Fruit fly (Drosophila melanogaster) whole organism, embryonic: ENCODE data around the gene CG5568.

Experiments used
- C15 ChIP-seq: fragments of 200-800 bp; sonication (Bioruptor generic); IDR thresholded peaks from 3 replicates; pipeline ENCODE4 v1.3.6; 2022; ENCODE audit warnings: missing biosample characterization, missing genetic modification characterization
- CG10543 ChIP-seq: fragments of 200-800 bp; sonication (Bioruptor generic); optimal IDR thresholded peaks from 3 replicates; lab custom pipeline; 2017; ENCODE audit warnings: missing biosample characterization, mild to moderate bottlenecking, missing genetic modification characterization, moderate library complexity
- CG13424 ChIP-seq: fragments of 200-800 bp; sonication (Bioruptor generic); optimal IDR thresholded peaks from 2 replicates; lab custom pipeline; 2019; ENCODE audit warnings: missing biosample characterization, mild to moderate bottlenecking, missing genetic modification characterization, moderate library complexity
- CG15269 ChIP-seq: fragments of 200-800 bp; sonication (Bioruptor generic); optimal IDR thresholded peaks from 2 replicates; lab custom pipeline; 2018; ENCODE audit warnings: missing biosample characterization, mild to moderate bottlenecking, missing genetic modification characterization, moderate library complexity
- CG15479 ChIP-seq: fragments of 200-800 bp; sonication (Bioruptor generic); optimal IDR thresholded peaks from 3 replicates; lab custom pipeline; 2019; ENCODE audit warnings: missing biosample characterization, mild to moderate bottlenecking, missing genetic modification characterization, moderate library complexity
- CG17328 ChIP-seq: fragments of 200-800 bp; sonication (Bioruptor generic); IDR thresholded peaks from 2 replicates; pipeline ENCODE4 v1.3.6; 2022; ENCODE audit warnings: missing biosample characterization, missing genetic modification characterization
- CG17912 ChIP-seq: fragments of 200-800 bp; sonication (Bioruptor generic); optimal IDR thresholded peaks from 2 replicates; lab custom pipeline; 2018; ENCODE audit warnings: missing biosample characterization, mild to moderate bottlenecking, missing genetic modification characterization
- CG2889 ChIP-seq: fragments of 200-800 bp; sonication (Bioruptor generic); IDR thresholded peaks from 3 replicates; pipeline ENCODE4 v1.3.6; 2022; ENCODE audit warnings: missing biosample characterization, missing genetic modification characterization
- CG30020 ChIP-seq: fragments of 200-800 bp; optimal IDR thresholded peaks from 2 replicates; lab custom pipeline; 2019; ENCODE audit warnings: missing biosample characterization, mild to moderate bottlenecking, missing genetic modification characterization, moderate library complexity
- CG32532 ChIP-seq: fragments of 200-800 bp; sonication (Bioruptor generic); IDR thresholded peaks from 2 replicates; pipeline ENCODE4 v1.3.6; 2022; ENCODE audit warnings: missing biosample characterization, missing genetic modification characterization
- CG3726 ChIP-seq: fragments of 200-800 bp; sonication (Bioruptor generic); IDR thresholded peaks from 3 replicates; pipeline ENCODE4, ENCODE4 v1.3.6; 2022; ENCODE audit warnings: missing biosample characterization, missing genetic modification characterization
- CG4854 ChIP-seq: fragments of 200-800 bp; sonication (Bioruptor generic); optimal IDR thresholded peaks from 2 replicates; lab custom pipeline; 2016; ENCODE audit warnings: missing biosample characterization, missing genetic modification characterization, inconsistent platforms
- CG6813 ChIP-seq: fragments of 200-800 bp; sonication (Bioruptor generic); optimal IDR thresholded peaks from 2 replicates; lab custom pipeline; 2017; ENCODE audit warnings: missing biosample characterization, missing genetic modification characterization, mild to moderate bottlenecking, moderate library complexity, missing genetic modification reagents
- CG8478 ChIP-seq: fragments of >200 bp; optimal IDR thresholded peaks from 2 replicates; lab custom pipeline; 2018
- CG9215 ChIP-seq: fragments of 200-800 bp; sonication (Bioruptor generic); IDR thresholded peaks from 2 replicates; pipeline ENCODE4 v1.3.6; 2022; ENCODE audit warnings: missing biosample characterization, missing genetic modification characterization
- CG9797 ChIP-seq: fragments of 200-800 bp; sonication (Bioruptor generic); optimal IDR thresholded peaks from 3 replicates; lab custom pipeline; 2018; ENCODE audit warnings: missing biosample characterization, mild to moderate bottlenecking, missing genetic modification characterization
- CTCF ChIP-seq: fragments of 200-800 bp; sonication (Bioruptor generic); optimal IDR thresholded peaks from 2 replicates; lab custom pipeline; 2017; ENCODE audit warnings: missing biosample characterization, mild to moderate bottlenecking, missing genetic modification characterization, moderate library complexity
- CoRest ChIP-seq: fragments of 200-800 bp; sonication (Bioruptor generic); optimal IDR thresholded peaks from 3 replicates; lab custom pipeline; 2018; ENCODE audit warnings: missing biosample characterization, mild to moderate bottlenecking, missing genetic modification characterization, moderate library complexity
- D ChIP-seq, 2 experiments: fragments of 200-800 bp in 1 of 2; fragments of >200 bp in 1 of 2; sonication (Bioruptor generic) in 1 of 2; optimal IDR thresholded peaks; 2 replicates in 1 of 2; 3 replicates in 1 of 2; lab custom pipeline; 2017; ENCODE audit warnings: mild to moderate bottlenecking in 1 of 2, missing biosample characterization in 1 of 2, missing genetic modification characterization in 1 of 2, missing genetic modification reagents in 1 of 2
- E2f1 ChIP-seq: fragments of 200-800 bp; sonication (Bioruptor generic); IDR thresholded peaks from 2 replicates; pipeline ENCODE4 v1.3.6; 2022; ENCODE audit warnings: missing biosample characterization, missing genetic modification characterization
- E2f2 ChIP-seq: fragments of 200-800 bp; sonication (Bioruptor generic); IDR thresholded peaks from 2 replicates; pipeline ENCODE4 v1.3.6; 2022; ENCODE audit warnings: missing biosample characterization, missing genetic modification characterization
- ERR ChIP-seq: fragments of 200-800 bp; sonication (Bioruptor generic); optimal IDR thresholded peaks from 2 replicates; lab custom pipeline; 2016; ENCODE audit warnings: missing biosample characterization, missing genetic modification characterization
- Fer2 ChIP-seq: fragments of 200-800 bp; sonication (Bioruptor generic); optimal IDR thresholded peaks from 2 replicates; lab custom pipeline; 2018; ENCODE audit warnings: missing biosample characterization, mild to moderate bottlenecking, missing genetic modification characterization, moderate library complexity
- HLH3B ChIP-seq: fragments of 200-800 bp; sonication (Bioruptor generic); IDR thresholded peaks from 2 replicates; pipeline ENCODE4 v1.3.6; 2022; ENCODE audit warnings: missing biosample characterization, missing genetic modification characterization
- HmgD ChIP-seq: fragments of 200-800 bp; sonication (Bioruptor generic); optimal IDR thresholded peaks from 3 replicates; lab custom pipeline; 2016; ENCODE audit warnings: missing biosample characterization, missing genetic modification characterization
- Hr78 ChIP-seq, 2 experiments: fragments of 200-800 bp in 1 of 2; fragments of >200 bp in 1 of 2; sonication (Bioruptor generic) in 1 of 2; optimal IDR thresholded peaks; 2 replicates each; lab custom pipeline; 2017 to 2019; ENCODE audit warnings: missing biosample characterization in 2 of 2, missing genetic modification characterization in 2 of 2, mild to moderate bottlenecking in 1 of 2, moderate library complexity in 1 of 2
- MTF-1 ChIP-seq: fragments of 200-800 bp; sonication (Bioruptor generic); optimal IDR thresholded peaks from 2 replicates; lab custom pipeline; 2018; ENCODE audit warnings: missing biosample characterization, mild to moderate bottlenecking, missing genetic modification characterization, borderline replicate concordance
- NK7.1 ChIP-seq: fragments of 200-800 bp; sonication (Bioruptor generic); optimal IDR thresholded peaks from 3 replicates; lab custom pipeline; 2016; ENCODE audit warnings: missing biosample characterization, missing genetic modification characterization
- Oaz ChIP-seq: fragments of 200-800 bp; sonication (Bioruptor generic); IDR thresholded peaks from 2 replicates; pipeline ENCODE4 v1.3.6; 2022; ENCODE audit warnings: missing biosample characterization, missing genetic modification characterization
- Oli ChIP-seq: fragments of 200-800 bp; sonication (Bioruptor generic); optimal IDR thresholded peaks from 2 replicates; lab custom pipeline; 2018; ENCODE audit warnings: missing biosample characterization, mild to moderate bottlenecking, missing genetic modification characterization, moderate library complexity
- Poxn ChIP-seq: fragments of 200-800 bp; sonication (Bioruptor generic); IDR thresholded peaks from 2 replicates; pipeline ENCODE4 v1.3.6; 2022; ENCODE audit warnings: missing biosample characterization, missing genetic modification characterization
- Scr ChIP-seq: fragments of 200-800 bp; sonication (Bioruptor generic); IDR thresholded peaks from 2 replicates; pipeline ENCODE4 v1.3.6; 2022; ENCODE audit warnings: missing biosample characterization, missing genetic modification characterization; ENCODE audit not compliant: partially characterized antibody
- Sin3A ChIP-seq: fragments of >200 bp; optimal IDR thresholded peaks from 2 replicates; lab custom pipeline; 2018
- chif ChIP-seq, 2 experiments: fragments of 200-800 bp; sonication (Bioruptor generic); optimal IDR thresholded peaks; 3 replicates each; lab custom pipeline; 2016; ENCODE audit warnings: missing biosample characterization in 2 of 2, missing genetic modification characterization in 2 of 2
- emc ChIP-seq: fragments of 200-800 bp; sonication (Bioruptor generic); optimal IDR thresholded peaks from 2 replicates; lab custom pipeline; 2016; ENCODE audit warnings: missing biosample characterization, missing genetic modification characterization
- eyg ChIP-seq: fragments of 200-800 bp; sonication (Bioruptor generic); optimal IDR thresholded peaks from 3 replicates; lab custom pipeline; 2016; ENCODE audit warnings: missing biosample characterization, missing genetic modification characterization
- fu2 ChIP-seq: fragments of 200-800 bp; sonication (Bioruptor generic); optimal IDR thresholded peaks from 2 replicates; lab custom pipeline; 2016; ENCODE audit warnings: missing biosample characterization, missing genetic modification characterization
- grau ChIP-seq: fragments of 200-800 bp; optimal IDR thresholded peaks from 3 replicates; lab custom pipeline; 2019; ENCODE audit warnings: missing biosample characterization, mild to moderate bottlenecking, missing genetic modification characterization, moderate library complexity
- her ChIP-seq: fragments of 200-800 bp; sonication (Bioruptor generic); optimal IDR thresholded peaks from 2 replicates; lab custom pipeline; 2016; ENCODE audit warnings: missing biosample characterization, missing genetic modification characterization
- jumu ChIP-seq: fragments of 200-800 bp; sonication (Bioruptor generic); optimal IDR thresholded peaks from 3 replicates; lab custom pipeline; 2016; ENCODE audit warnings: missing biosample characterization, missing genetic modification characterization
- nau ChIP-seq: fragments of 200-800 bp; sonication (Bioruptor generic); optimal IDR thresholded peaks from 3 replicates; lab custom pipeline; 2017; ENCODE audit warnings: missing biosample characterization, mild to moderate bottlenecking, missing genetic modification characterization, missing genetic modification reagents
- onecut ChIP-seq: fragments of 200-800 bp; sonication (Bioruptor generic); IDR thresholded peaks from 2 replicates; pipeline ENCODE4 v1.3.6; 2022; ENCODE audit warnings: missing biosample characterization, missing genetic modification characterization
- pita ChIP-seq: fragments of 200-800 bp; sonication (Bioruptor generic); optimal IDR thresholded peaks from 2 replicates; lab custom pipeline; 2017; ENCODE audit warnings: missing biosample characterization, mild to moderate bottlenecking, missing genetic modification characterization
- pros ChIP-seq: fragments of 200-800 bp; sonication (Bioruptor generic); optimal IDR thresholded peaks from 3 replicates; lab custom pipeline; 2019; ENCODE audit warnings: missing biosample characterization, mild to moderate bottlenecking, missing genetic modification characterization, moderate library complexity
- sob ChIP-seq: fragments of 200-800 bp; sonication (Bioruptor generic); IDR thresholded peaks from 2 replicates; pipeline ENCODE4 v1.3.6; 2022; ENCODE audit warnings: missing biosample characterization, missing genetic modification characterization
- stc ChIP-seq: fragments of 200-800 bp; sonication (Bioruptor generic); IDR thresholded peaks from 2 replicates; pipeline ENCODE4 v1.3.6; 2022; ENCODE audit warnings: missing biosample characterization, missing genetic modification characterization
- toy ChIP-seq: fragments of 200-800 bp; sonication (Bioruptor generic); IDR thresholded peaks from 2 replicates; pipeline ENCODE4 v1.3.6; 2022; ENCODE audit warnings: missing biosample characterization, missing genetic modification characterization
- unc-4 ChIP-seq: fragments of 200-800 bp; sonication (Bioruptor generic); IDR thresholded peaks from 2 replicates; pipeline ENCODE4 v1.3.6; 2022; ENCODE audit warnings: missing biosample characterization, missing genetic modification characterization; ENCODE audit not compliant: partially characterized antibody
- wdn ChIP-seq: fragments of 200-800 bp; sonication (Bioruptor generic); IDR thresholded peaks from 2 replicates; pipeline ENCODE4 v1.3.6; 2022; ENCODE audit warnings: missing biosample characterization, missing genetic modification characterization
- zfh2 ChIP-seq: fragments of 200-800 bp; sonication (Bioruptor generic); optimal IDR thresholded peaks from 2 replicates; lab custom pipeline; 2016; ENCODE audit warnings: missing biosample characterization, missing genetic modification characterization

Gene CG5568

DNA sequence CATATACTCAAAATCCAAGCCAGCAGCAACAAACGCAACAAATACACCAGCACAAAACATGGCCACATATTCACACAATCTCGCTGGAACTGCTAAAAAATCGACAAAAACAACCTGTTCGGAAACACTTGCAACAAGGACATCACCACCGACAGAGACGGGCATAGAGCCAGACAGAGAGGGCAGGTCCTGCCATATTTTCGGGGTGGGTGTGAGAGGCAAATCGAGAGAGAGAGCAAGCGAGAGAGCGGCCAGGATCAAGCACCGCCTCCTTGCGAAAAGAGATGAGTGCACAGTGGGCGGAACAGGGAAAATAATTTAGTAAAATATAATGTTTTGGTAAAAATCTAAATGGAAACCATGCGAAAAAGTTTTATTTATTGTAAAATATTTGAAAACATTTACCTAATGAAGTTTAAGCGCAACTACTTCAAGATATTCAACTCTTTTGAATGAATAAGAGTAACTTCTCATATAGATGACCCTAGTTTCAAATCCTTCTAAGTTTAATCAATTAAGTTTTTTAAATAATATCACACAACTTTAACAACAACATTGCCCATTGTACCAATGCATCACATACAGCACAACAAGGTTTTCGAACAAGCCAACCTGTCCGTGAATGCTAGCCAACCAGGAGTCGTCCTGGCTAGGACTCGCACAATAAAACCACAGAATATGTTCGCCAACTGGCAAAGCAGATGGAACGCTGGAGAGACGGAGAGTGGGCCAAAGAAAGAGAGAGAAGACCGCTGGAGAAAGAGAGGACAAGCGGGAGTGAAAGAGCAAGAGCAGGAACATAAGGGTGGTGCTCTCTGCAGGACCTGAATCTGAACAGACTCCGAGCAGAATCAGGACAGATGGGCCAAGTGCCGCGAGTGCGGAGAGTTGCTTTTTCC is 10.3 kb downstream of the CG5568 start:
- no peak for TF ChIP-seq C15 (GFP tag; lab: Robert Waterston, UW)
- TF ChIP-seq CG10543 (GFP tag; lab: Kevin White, UChicago), result no peak
- TF ChIP-seq unc-4 (GFP tag; lab: Robert Waterston, UW), result no peak
- no peak for TF ChIP-seq Fer2 (tag; lab: Kevin White, UChicago)
- TF ChIP-seq Oaz (GFP tag; lab: Robert Waterston, UW), result peak; percentile 42; the same call in 1 of the 2 replicates
- TF ChIP-seq E2f2, result peak; percentile 53; the same call in 1 of the 2 replicates
- peak; percentile 75 for TF ChIP-seq CG17328
- no peak for TF ChIP-seq CG3726 (GFP tag; lab: Robert Waterston, UW)
- no peak for TF ChIP-seq NK7.1 (GFP tag; lab: Kevin White, UChicago)
- no peak for TF ChIP-seq Scr (GFP tag; lab: Robert Waterston, UW)
- no peak for TF ChIP-seq ERR (GFP tag; lab: Kevin White, UChicago)
- peak; percentile 71 for TF ChIP-seq Oli (tag; lab: Kevin White, UChicago)
- no peak for TF ChIP-seq her (GFP tag; lab: Kevin White, UChicago)
- TF ChIP-seq CG15479 (GFP tag; lab: Kevin White, UChicago), result no peak
- no peak for TF ChIP-seq grau
- peak; percentile 71 for TF ChIP-seq CG13424 (tag; lab: Kevin White, UChicago)
- TF ChIP-seq Poxn (GFP tag; lab: Robert Waterston, UW), result no peak
- no peak for TF ChIP-seq CTCF
- TF ChIP-seq stc (GFP tag; lab: Robert Waterston, UW), result no peak
- TF ChIP-seq E2f1 (GFP tag; lab: Robert Waterston, UW), result no peak
- no peak for TF ChIP-seq CG9215 (GFP tag; lab: Robert Waterston, UW)
- no peak for TF ChIP-seq HmgD (GFP tag; lab: Kevin White, UChicago)
- TF ChIP-seq CG30020, result no peak
- TF ChIP-seq CG6813, result no peak
- peak; percentile 47 for TF ChIP-seq jumu (GFP tag; lab: Kevin White, UChicago)
- TF ChIP-seq toy, result no peak
- TF ChIP-seq CG2889 (GFP tag; lab: Robert Waterston, UW), result no peak; the same call in 2 of the 3 replicates
- TF ChIP-seq pita (GFP tag; lab: Kevin White, UChicago), result no peak
- peak; percentile 19 for TF ChIP-seq fu2 (GFP tag; lab: Kevin White, UChicago)
- TF ChIP-seq Sin3A, result no peak
- no peak for TF ChIP-seq emc (GFP tag; lab: Kevin White, UChicago)
- TF ChIP-seq CoRest (tag; lab: Kevin White, UChicago), result peak; percentile 77
- no peak for TF ChIP-seq Hr78 (GFP tag; optimal IDR thresholded peaks at IDR 0.05; lab: Kevin White, UChicago)
- TF ChIP-seq MTF-1, result no peak
- peak; percentile 27; the same call in 1 of the 2 replicates for TF ChIP-seq HLH3B (GFP tag; lab: Robert Waterston, UW)
- no peak for TF ChIP-seq CG32532 (GFP tag; lab: Robert Waterston, UW)
- TF ChIP-seq sob (GFP tag; lab: Robert Waterston, UW), result no peak
- no peak for TF ChIP-seq CG9797 (GFP tag; lab: Kevin White, UChicago)
- TF ChIP-seq eyg, result peak; percentile 15
- TF ChIP-seq zfh2 (GFP tag; lab: Kevin White, UChicago), result no peak
- TF ChIP-seq CG15269 (tag; lab: Kevin White, UChicago), result no peak
- TF ChIP-seq pros, result no peak
- TF ChIP-seq CG4854, result no peak
- TF ChIP-seq nau (GFP tag; lab: Kevin White, UChicago), result no peak
- peak; percentile 31; the same call in 1 of the 2 replicates for TF ChIP-seq onecut (GFP tag; lab: Robert Waterston, UW)
- peak; percentile 24 for TF ChIP-seq CG8478 (lab: Kevin White, UChicago)
- TF ChIP-seq chif (GFP tag; optimal IDR thresholded peaks at IDR 0.05; lab: Kevin White, UChicago), result peak; percentile 50 to 63
- TF ChIP-seq D (optimal IDR thresholded peaks at IDR 0.05; lab: Kevin White, UChicago), result no peak
- peak; percentile 15 for TF ChIP-seq D (GFP tag; optimal IDR thresholded peaks at IDR 0.05; lab: Kevin White, UChicago)
- TF ChIP-seq wdn (GFP tag; lab: Robert Waterston, UW), result 0 out of 2 replicates have a peak, but pooled peaks have one; percentile 4
- TF ChIP-seq CG17912 (GFP tag; lab: Kevin White, UChicago), result no peak
